Worm (Caenorhabditis elegans) whole organism, late embryonic: ENCODE data around the gene sra-31.

Source experiments
- F13H6.1 ChIP-seq: sonication (generic microtip); optimal IDR thresholded peaks from 2 replicates; lab custom pipeline; 2016; ENCODE audit warnings: missing genetic modification characterization, missing compliant biosample characterization
- K02D7.2 ChIP-seq: sonication (generic microtip); optimal IDR thresholded peaks from 2 replicates; lab custom pipeline; 2017; ENCODE audit warnings: mild to moderate bottlenecking, missing genetic modification characterization, missing compliant biosample characterization
- T23F11.4 ChIP-seq: fragments of 200-800 bp; sonication (Bioruptor generic); optimal IDR thresholded peaks from 2 replicates; lab custom pipeline; 2018; ENCODE audit warnings: mild to moderate bottlenecking, missing genetic modification characterization, missing compliant biosample characterization
- ama-1 ChIP-seq: fragments of 150-350 bp; optimal IDR thresholded peaks from 2 replicates; lab custom pipeline; 2014
- ceh-30 ChIP-seq: fragments of 150-350 bp; optimal IDR thresholded peaks from 2 replicates; lab custom pipeline; 2014; ENCODE audit warnings: missing biosample characterization, missing genetic modification characterization
- ceh-34 ChIP-seq: sonication (generic microtip); optimal IDR thresholded peaks from 2 replicates; lab custom pipeline; 2016; ENCODE audit warnings: mild to moderate bottlenecking, missing genetic modification characterization, missing compliant biosample characterization
- ceh-48 ChIP-seq: sonication (generic microtip); optimal IDR thresholded peaks from 2 replicates; lab custom pipeline; 2016; ENCODE audit warnings: missing genetic modification characterization, inconsistent platforms, missing compliant biosample characterization
- ceh-6 ChIP-seq: fragments of 200-800 bp; sonication (Bioruptor generic); optimal IDR thresholded peaks from 2 replicates; lab custom pipeline; 2018; ENCODE audit warnings: mild to moderate bottlenecking, missing genetic modification characterization, missing compliant biosample characterization
- ceh-9 ChIP-seq: sonication (generic microtip); optimal IDR thresholded peaks from 2 replicates; lab custom pipeline; 2016; ENCODE audit warnings: mild to moderate bottlenecking, missing genetic modification characterization, inconsistent platforms, missing compliant biosample characterization
- dve-1 ChIP-seq: sonication (generic microtip); optimal IDR thresholded peaks from 2 replicates; lab custom pipeline; 2017; ENCODE audit warnings: antibody characterized with exemption, mild to moderate bottlenecking, missing genetic modification characterization, missing compliant biosample characterization
- fax-1 ChIP-seq: sonication (generic microtip); optimal IDR thresholded peaks from 2 replicates; lab custom pipeline; 2016; ENCODE audit warnings: missing genotype, missing genetic modification characterization, missing compliant biosample characterization
- gmeb-2 ChIP-seq: sonication (generic microtip); optimal IDR thresholded peaks from 2 replicates; lab custom pipeline; 2016; ENCODE audit warnings: missing genetic modification characterization, inconsistent platforms, missing compliant biosample characterization
- hlh-13 ChIP-seq: fragments of 200-800 bp; sonication (Bioruptor generic); optimal IDR thresholded peaks from 2 replicates; lab custom pipeline; 2018; ENCODE audit warnings: mild to moderate bottlenecking, missing genetic modification characterization, missing compliant biosample characterization
- hlh-15 ChIP-seq: sonication (generic microtip); optimal IDR thresholded peaks from 2 replicates; lab custom pipeline; 2016; ENCODE audit warnings: missing genetic modification characterization, missing compliant biosample characterization
- hlh-30 ChIP-seq: sonication (generic microtip); optimal IDR thresholded peaks from 2 replicates; lab custom pipeline; 2017; ENCODE audit warnings: antibody characterized with exemption, missing genetic modification characterization, missing compliant biosample characterization; ENCODE audit not compliant: insufficient read depth
- hlh-6 ChIP-seq: sonication (generic microtip); optimal IDR thresholded peaks from 2 replicates; lab custom pipeline; 2016; ENCODE audit warnings: missing genotype, missing genetic modification characterization, missing compliant biosample characterization
- hlh-8 ChIP-seq: sonication (generic microtip); optimal IDR thresholded peaks from 2 replicates; lab custom pipeline; 2016; ENCODE audit warnings: missing genotype, missing genetic modification characterization, missing compliant biosample characterization
- lim-6 ChIP-seq: sonication (generic microtip); optimal IDR thresholded peaks from 2 replicates; lab custom pipeline; 2016; ENCODE audit warnings: missing genetic modification characterization, missing compliant biosample characterization
- lin-11 ChIP-seq: fragments of 200-800 bp; sonication (Bioruptor generic); optimal IDR thresholded peaks from 2 replicates; lab custom pipeline; 2018; ENCODE audit warnings: mild to moderate bottlenecking, missing genetic modification characterization, missing compliant biosample characterization
- mec-3 ChIP-seq: sonication (generic microtip); optimal IDR thresholded peaks from 2 replicates; lab custom pipeline; 2016; ENCODE audit warnings: borderline replicate concordance, missing genetic modification characterization, missing compliant biosample characterization
- nfya-1 ChIP-seq: sonication (generic microtip); optimal IDR thresholded peaks from 2 replicates; lab custom pipeline; 2017; ENCODE audit warnings: missing genetic modification characterization, mild to moderate bottlenecking, missing compliant biosample characterization, antibody characterized with exemption, moderate library complexity
- npax-4 ChIP-seq: sonication (generic microtip); optimal IDR thresholded peaks from 2 replicates; lab custom pipeline; 2016; ENCODE audit warnings: missing genetic modification characterization, missing compliant biosample characterization
- pag-3 ChIP-seq: sonication (generic microtip); optimal IDR thresholded peaks from 2 replicates; lab custom pipeline; 2016; ENCODE audit warnings: missing compliant biosample characterization, missing genetic modification characterization, borderline replicate concordance
- pat-9 ChIP-seq: fragments of 200-800 bp; sonication (Bioruptor generic); optimal IDR thresholded peaks from 2 replicates; lab custom pipeline; 2018; ENCODE audit warnings: mild to moderate bottlenecking, missing genetic modification characterization, moderate library complexity, missing compliant biosample characterization
- pha-2 ChIP-seq: sonication (generic microtip); optimal IDR thresholded peaks from 2 replicates; lab custom pipeline; 2017; ENCODE audit warnings: mild to moderate bottlenecking, missing genetic modification characterization, missing compliant biosample characterization
- pqm-1 ChIP-seq: sonication (generic microtip); optimal IDR thresholded peaks from 2 replicates; lab custom pipeline; 2016; ENCODE audit warnings: missing genetic modification characterization, missing compliant biosample characterization
- pros-1 ChIP-seq: fragments of 150-350 bp; optimal IDR thresholded peaks from 2 replicates; lab custom pipeline; 2014; ENCODE audit warnings: missing biosample characterization, missing genetic modification reagents, missing genetic modification characterization
- ref-2 ChIP-seq: sonication (generic microtip); optimal IDR thresholded peaks from 2 replicates; lab custom pipeline; 2016; ENCODE audit warnings: missing genetic modification characterization, missing compliant biosample characterization
- ttx-3 ChIP-seq: sonication (generic microtip); optimal IDR thresholded peaks from 2 replicates; lab custom pipeline; 2016; ENCODE audit warnings: missing genetic modification reagents, missing genetic modification characterization, missing compliant biosample characterization
- unc-42 ChIP-seq: sonication (generic microtip); optimal IDR thresholded peaks from 2 replicates; lab custom pipeline; 2016; ENCODE audit warnings: missing genotype, missing genetic modification characterization, missing compliant biosample characterization
- unc-55 ChIP-seq: sonication (generic microtip); optimal IDR thresholded peaks from 2 replicates; lab custom pipeline; 2017; ENCODE audit warnings: missing biosample characterization, missing genetic modification reagents, missing genetic modification characterization

The sra-31 gene

ce11 chrII:6612544-6612943 is 34.3 kb upstream of the sra-31 start:
- TF ChIP-seq pha-2 = no peak
- TF ChIP-seq lin-11 (tag; lab: Kevin White, UChicago) = no peak
- no peak for TF ChIP-seq mec-3 (tag; lab: Kevin White, UChicago)
- no peak for TF ChIP-seq T23F11.4 (GFP tag; lab: Kevin White, UChicago)

ce11 chrII:6610262-6610661 is 32.0 kb upstream of the sra-31 start:
- TF ChIP-seq K02D7.2 (tag; lab: Kevin White, UChicago) (no peak), hlh-6 (no peak), F13H6.1 (no peak), mec-3 (tag; lab: Kevin White, UChicago) (no peak), lim-6 (tag; lab: Kevin White, UChicago) (no peak)
- TF ChIP-seq, all 69 proteins: peak for 0

ce11 chrII:6609315-6609842 is 31.1 kb upstream of the sra-31 start, which contains the start of gene epg-5:
epg-5 (minus strand) TSS chrII:6609365.
- TF ChIP-seq ceh-48 (peak; percentile 38), ttx-3 (no peak), hlh-30 (tag; lab: Kevin White, UChicago) (peak; percentile 37)

ce11 chrII:6608626-6609025 is 30.3 kb upstream of the sra-31 start:
- TF ChIP-seq unc-42 (tag; lab: Kevin White, UChicago) (no peak), hlh-13 (GFP tag; lab: Kevin White, UChicago) (no peak), hlh-15 (tag; lab: Kevin White, UChicago) (no peak), pag-3 (tag; lab: Kevin White, UChicago) (no peak), T23F11.4 (GFP tag; lab: Kevin White, UChicago) (no peak), ceh-6 (GFP tag; lab: Kevin White, UChicago) (no peak), K02D7.2 (tag; lab: Kevin White, UChicago) (no peak), fax-1 (tag; lab: Kevin White, UChicago) (no peak), ceh-30 (tag; lab: Kevin White, UChicago) (no peak), ceh-9 (tag; lab: Kevin White, UChicago) (no peak), npax-4 (no peak), pat-9 (no peak), unc-55 (GFP tag; lab: Kevin White, UChicago) (no peak), dve-1 (tag; lab: Kevin White, UChicago) (no peak), ama-1 (no peak), F13H6.1 (no peak)

- TF ChIP-seq gmeb-2 (tag; lab: Kevin White, UChicago) (no peak), nfya-1 (tag; lab: Kevin White, UChicago) (peak; percentile 34)
These were observed 22.7 kb upstream of the sra-31 start, which contains the start of gene vps-33.2 for ce11 chrII:6600973-6601372. vps-33.2 (plus strand) TSS chrII:6601216.

- TF ChIP-seq hlh-8 (no peak), pros-1 (no peak), nfya-1 (tag; lab: Kevin White, UChicago) (peak; percentile 41), ceh-48 (peak; percentile 65), ref-2 (no peak)
- TF ChIP-seq, all 69 proteins: peak for 2
These were observed 19.8 kb upstream of the sra-31 start, which contains the start of gene dnj-8 for ce11 chrII:6598050-6598449. dnj-8 (minus strand) TSS chrII:6598080.

ce11 chrII:6597507-6597906 is 19.2 kb upstream of the sra-31 start:
- TF ChIP-seq pqm-1 (tag; lab: Kevin White, UChicago) (no peak), ceh-34 (no peak), ref-2 (no peak), ama-1 (no peak), pag-3 (tag; lab: Kevin White, UChicago) (no peak)
